Fruit fly (Drosophila melanogaster): ENCODE data around the gene CG9098.

The CG9098 gene

DNA sequence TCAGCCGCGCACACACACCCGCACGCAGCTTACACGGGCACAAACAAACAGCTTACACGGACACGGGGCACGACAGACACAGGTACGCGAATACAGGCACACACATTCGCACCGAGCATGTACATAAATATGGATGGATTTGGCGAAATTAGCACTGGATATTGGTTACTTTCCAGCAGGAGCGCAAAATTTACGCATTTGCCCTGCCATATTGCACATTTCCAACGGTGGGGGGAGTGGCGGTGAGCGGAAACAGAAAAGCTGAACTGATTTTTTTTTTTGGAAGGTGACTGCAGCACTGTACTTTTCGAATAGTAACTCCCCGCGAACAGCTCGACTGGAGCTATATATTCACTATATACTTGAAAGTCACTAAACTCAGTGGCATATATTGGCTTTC, 13.8 kb downstream of the CG9098 start:
- TF ChIP-seq Sin3A (optimal IDR thresholded peaks at IDR 0.05) (no peak), CG5180 (GFP tag; optimal IDR thresholded peaks at IDR 0.05) (no peak), gt (GFP tag; IDR thresholded peaks at IDR 0.05) (no peak), CG14014 (GFP tag; IDR thresholded peaks at IDR 0.05) (no peak), Gug (GFP tag; IDR thresholded peaks at IDR 0.05) (no peak), bigmax (GFP tag; optimal IDR thresholded peaks at IDR 0.05) (no peak), sens (GFP tag) (peak; percentile 63), Antp (GFP tag; optimal IDR thresholded peaks at IDR 0.05) (no peak), CG6813 (GFP tag; optimal IDR thresholded peaks at IDR 0.05) (no peak), cas (GFP tag; IDR thresholded peaks at IDR 0.05) (no peak), CG7556 (GFP tag; optimal IDR thresholded peaks at IDR 0.05) (no peak), CG9437 (GFP tag; optimal IDR thresholded peaks at IDR 0.05) (no peak), crol (GFP tag; IDR thresholded peaks at IDR 0.05) (peak; percentile 58), her (GFP tag; optimal IDR thresholded peaks at IDR 0.05) (no peak), pb (GFP tag; optimal IDR thresholded peaks at IDR 0.05) (no peak), sqz (GFP tag; optimal IDR thresholded peaks at IDR 0.05) (peak; percentile 0), CG4404 (GFP tag; IDR thresholded peaks at IDR 0.05) (no peak), cg (GFP tag; optimal IDR thresholded peaks at IDR 0.05) (no peak)

DNA sequence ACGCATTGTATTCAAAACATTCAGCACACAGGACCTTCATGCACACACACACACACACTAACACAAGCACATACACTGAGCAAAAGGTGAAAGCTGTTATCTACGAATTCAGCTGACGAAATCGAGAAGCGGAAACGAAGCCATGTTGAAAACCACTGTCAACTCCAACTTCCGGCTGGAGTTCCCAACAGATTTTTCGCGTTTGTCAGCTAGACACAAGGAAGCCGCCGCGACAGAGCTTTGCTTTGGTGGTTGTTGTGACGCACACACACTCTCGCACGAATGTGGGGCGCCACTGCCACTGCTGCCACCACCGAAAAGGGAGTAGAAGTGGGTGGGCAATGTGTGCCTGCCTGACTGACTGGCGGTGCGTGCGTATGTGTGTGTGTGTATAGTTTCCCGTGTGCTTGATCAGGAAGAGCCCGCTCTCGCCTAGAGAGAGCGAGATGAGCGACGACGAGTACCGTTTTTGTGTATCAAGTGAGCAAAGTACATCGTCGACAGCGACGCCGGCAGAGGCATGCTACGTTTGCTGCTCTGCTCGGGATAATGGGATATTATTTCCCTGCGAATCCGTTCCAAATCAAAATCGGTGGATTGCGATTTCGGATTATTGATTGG, 14.4 kb downstream of the CG9098 start:
- TF ChIP-seq CG15011 (GFP tag; optimal IDR thresholded peaks at IDR 0.05): no peak
- peak; percentile 20 for TF ChIP-seq CG15696 (tag; optimal IDR thresholded peaks at IDR 0.05)
- peak; percentile 30 for TF ChIP-seq Spps (tag; optimal IDR thresholded peaks at IDR 0.05)
- peak; percentile 29 for TF ChIP-seq CG10147 (GFP tag; optimal IDR thresholded peaks at IDR 0.05)
- TF ChIP-seq caup (GFP tag; optimal IDR thresholded peaks at IDR 0.05; ENCODE audit: severe bottlenecking): peak; percentile 87
- no peak for TF ChIP-seq az2 (GFP tag; optimal IDR thresholded peaks at IDR 0.05)
- TF ChIP-seq schlank (tag; optimal IDR thresholded peaks at IDR 0.05): peak; percentile 59
- TF ChIP-seq oc (tag; optimal IDR thresholded peaks at IDR 0.05): peak; percentile 18
- TF ChIP-seq CG18619 (GFP tag; optimal IDR thresholded peaks at IDR 0.05): peak; percentile 57
- TF ChIP-seq BtbVII (GFP tag; optimal IDR thresholded peaks at IDR 0.05): peak; percentile 79
- TF ChIP-seq otp (GFP tag; IDR thresholded peaks at IDR 0.05): peak; percentile 37; the same call in 1 of the 3 replicates
- TF ChIP-seq shn (GFP tag; optimal IDR thresholded peaks at IDR 0.05): peak; percentile 1
- peak; percentile 13 for TF ChIP-seq en (GFP tag; optimal IDR thresholded peaks at IDR 0.05)
- TF ChIP-seq pan (optimal IDR thresholded peaks at IDR 0.05): no peak
- TF ChIP-seq pan (GFP tag; optimal IDR thresholded peaks at IDR 0.05 in 1 of 2, IDR thresholded peaks at IDR 0.05 in 1 of 2): peak in 1 of 2 experiments; percentile 39
- peak; percentile 83 for TF ChIP-seq CG18599 (GFP tag; optimal IDR thresholded peaks at IDR 0.05)
- TF ChIP-seq Neu2 (GFP tag; optimal IDR thresholded peaks at IDR 0.05; ENCODE audit: borderline replicate concordance): no peak
- TF ChIP-seq ac (GFP tag; optimal IDR thresholded peaks at IDR 0.05): peak; percentile 6
- no peak for TF ChIP-seq Dll (GFP tag; IDR thresholded peaks at IDR 0.05; ENCODE audit: partially characterized antibody)
- no peak for TF ChIP-seq pnt (GFP tag; optimal IDR thresholded peaks at IDR 0.05)
- peak; percentile 46 for TF ChIP-seq pb (GFP tag; optimal IDR thresholded peaks at IDR 0.05)
- peak; percentile 50 for TF ChIP-seq Fer2 (tag; optimal IDR thresholded peaks at IDR 0.05)
- TF ChIP-seq gfzf (GFP tag; optimal IDR thresholded peaks at IDR 0.05): no peak
- no peak for TF ChIP-seq CG18476 (GFP tag; optimal IDR thresholded peaks at IDR 0.05)
- TF ChIP-seq sens (GFP tag): peak; percentile 81
- TF ChIP-seq hb (GFP tag; IDR thresholded peaks at IDR 0.05; ENCODE audit: partially characterized antibody): no peak
- TF ChIP-seq mirr (GFP tag; optimal IDR thresholded peaks at IDR 0.05): peak; percentile 63
- TF ChIP-seq CG32532 (GFP tag; IDR thresholded peaks at IDR 0.05): 0 out of 2 replicates have a peak, but pooled peaks have one; percentile 12
- peak; percentile 72 for TF ChIP-seq MTF-1 (GFP tag; optimal IDR thresholded peaks at IDR 0.05; ENCODE audit: borderline replicate concordance)
- no peak for TF ChIP-seq CG12942 (GFP tag; optimal IDR thresholded peaks at IDR 0.05)
- no peak for TF ChIP-seq Usf (GFP tag; optimal IDR thresholded peaks at IDR 0.05)
- peak; percentile 41 for TF ChIP-seq HmgZ (tag; optimal IDR thresholded peaks at IDR 0.05)
- TF ChIP-seq CG3847 (GFP tag; IDR thresholded peaks at IDR 0.05): no peak
- TF ChIP-seq CG6175 (GFP tag; IDR thresholded peaks at IDR 0.05): 0 out of 3 replicates have a peak, but pooled peaks have one; percentile 37

All from whole organism, embryonic.